Fruit fly (Drosophila melanogaster) whole organism, adult: Measurements from ENCODE around the gene Ilp8.

Experiments
- CG11617 ChIP-seq: fragments of 200-800 bp; sonication (Bioruptor generic); optimal IDR thresholded peaks from 2 replicates; lab custom pipeline; 2017; ENCODE audit warnings: mild to moderate bottlenecking, missing biosample characterization, missing genetic modification reagents, missing genetic modification characterization
- CG33017 ChIP-seq: fragments of 200-800 bp; sonication (Bioruptor generic); optimal IDR thresholded peaks from 2 replicates; lab custom pipeline; 2018; ENCODE audit warnings: missing biosample characterization, mild to moderate bottlenecking, missing genetic modification characterization, moderate library complexity
- CG5204 ChIP-seq: fragments of 200-800 bp; sonication (Bioruptor generic); optimal IDR thresholded peaks from 2 replicates; lab custom pipeline; 2016; ENCODE audit warnings: missing biosample characterization, missing genetic modification characterization
- CG7045 ChIP-seq: fragments of 200-800 bp; sonication (Bioruptor generic); optimal IDR thresholded peaks from 2 replicates; lab custom pipeline; 2017; ENCODE audit warnings: missing biosample characterization, mild to moderate bottlenecking, missing genetic modification characterization
- Clk ChIP-seq: fragments of 200-800 bp; sonication (Bioruptor generic); optimal IDR thresholded peaks from 2 replicates; lab custom pipeline; 2017; ENCODE audit warnings: missing biosample characterization, missing genetic modification characterization
- bab1 ChIP-seq: fragments of 200-800 bp; sonication (Bioruptor generic); optimal IDR thresholded peaks from 3 replicates; lab custom pipeline; 2019; ENCODE audit warnings: missing biosample characterization, mild to moderate bottlenecking, missing genetic modification characterization, moderate library complexity
- cnc ChIP-seq, 2 experiments: fragments of >200 bp; optimal IDR thresholded peaks; 2 replicates each; lab custom pipeline; 2017
- ovo ChIP-seq: fragments of 200-800 bp; sonication (Bioruptor generic); optimal IDR thresholded peaks from 2 replicates; lab custom pipeline; 2016; ENCODE audit warnings: missing biosample characterization, missing genetic modification characterization
- tj ChIP-seq: fragments of 200-800 bp; sonication (Bioruptor generic); optimal IDR thresholded peaks from 3 replicates; lab custom pipeline; 2017; ENCODE audit warnings: missing biosample characterization, mild to moderate bottlenecking, missing genetic modification characterization, moderate library complexity

dm6 chr3L:17031971-17032370, at the start of gene Ilp8:
- TF ChIP-seq bab1 (GFP tag; lab: Kevin White, UChicago) (no peak), CG33017 (tag; lab: Kevin White, UChicago) (no peak), CG11617 (GFP tag; lab: Kevin White, UChicago) (no peak), Clk (GFP tag; lab: Kevin White, UChicago) (no peak), cnc (optimal IDR thresholded peaks at IDR 0.05; lab: Kevin White, UChicago) (no peak), CG5204 (GFP tag; lab: Kevin White, UChicago) (no peak), CG7045 (GFP tag; lab: Kevin White, UChicago) (no peak), tj (GFP tag; lab: Kevin White, UChicago) (no peak), ovo (no peak)
